Worm (Caenorhabditis elegans): ENCODE measurements around the gene wnk-1.
"Not testable (repeated sequence)": the region's sequence is repeated elsewhere in the genome, so short reads cannot be mapped to it uniquely, and the experiment has no call there.

Gene wnk-1

DNA sequence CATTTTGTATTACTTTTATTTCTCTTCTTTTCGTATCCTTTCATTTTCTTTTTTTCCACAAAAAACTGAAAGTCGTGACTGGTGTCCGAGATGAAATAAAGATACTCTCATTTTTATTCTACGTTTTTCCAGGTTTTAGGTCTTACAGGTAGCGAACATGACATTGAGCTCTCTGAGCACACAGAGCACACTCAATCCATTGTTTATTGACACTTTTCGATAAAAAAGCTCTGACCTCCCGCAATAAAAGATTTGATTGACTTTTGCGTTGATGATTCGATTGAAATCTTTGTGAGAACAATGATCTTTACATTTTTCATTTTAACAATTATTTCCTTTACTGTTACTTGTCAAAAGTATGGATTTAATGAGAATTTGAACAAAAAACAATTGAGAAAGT, 12.2 kb downstream of the wnk-1 start, which contains the start of gene C46C2.6:
Gene C46C2.6, plus strand, starts transcription at position 301 of the 400 bp plus-strand sequence.
- no peak for TF ChIP-seq unc-62 (GFP tag; optimal IDR thresholded peaks at IDR 0.05)

DNA sequence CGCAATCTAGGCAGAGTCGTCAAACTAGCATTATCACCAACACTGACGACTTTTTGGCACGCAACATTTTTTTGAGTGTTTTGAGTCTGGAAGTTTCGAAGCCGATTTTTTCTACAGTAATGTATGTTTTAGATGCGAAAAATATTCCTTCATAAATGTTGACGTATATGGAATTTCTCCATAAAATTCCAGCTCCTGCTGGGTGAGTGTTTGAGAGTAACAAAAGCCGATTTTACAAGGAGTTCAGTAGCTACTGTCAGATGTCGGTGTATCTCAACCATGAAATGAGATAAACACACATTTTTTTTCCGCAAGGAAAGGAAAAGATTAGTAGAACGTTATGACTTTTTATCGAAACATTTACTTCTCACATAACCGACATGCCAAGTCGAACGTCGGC, 14.9 kb downstream of the wnk-1 start:
- TF ChIP-seq unc-62 (GFP tag; optimal IDR thresholded peaks at IDR 0.05) = no peak

DNA sequence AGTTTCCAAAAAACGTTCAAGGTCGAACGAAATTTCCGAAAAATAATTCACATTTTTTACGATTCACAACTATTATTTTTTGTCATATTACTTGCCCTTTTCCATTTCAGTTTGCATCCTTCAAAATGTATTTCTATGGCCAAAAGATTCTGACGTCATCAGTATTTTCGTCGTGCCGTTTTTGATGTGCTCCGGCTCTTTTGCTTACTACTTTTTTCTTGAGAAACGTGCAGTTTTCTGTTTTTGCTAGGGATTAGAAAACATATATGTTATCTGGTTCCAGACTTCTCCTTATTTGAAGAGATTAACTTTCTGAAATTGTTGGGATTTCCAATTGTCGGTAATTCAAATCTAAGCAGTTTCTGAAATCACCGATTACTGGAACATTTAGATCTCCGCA, 15.9 kb downstream of the wnk-1 start:
- no peak for TF ChIP-seq unc-62 (GFP tag; optimal IDR thresholded peaks at IDR 0.05)

DNA sequence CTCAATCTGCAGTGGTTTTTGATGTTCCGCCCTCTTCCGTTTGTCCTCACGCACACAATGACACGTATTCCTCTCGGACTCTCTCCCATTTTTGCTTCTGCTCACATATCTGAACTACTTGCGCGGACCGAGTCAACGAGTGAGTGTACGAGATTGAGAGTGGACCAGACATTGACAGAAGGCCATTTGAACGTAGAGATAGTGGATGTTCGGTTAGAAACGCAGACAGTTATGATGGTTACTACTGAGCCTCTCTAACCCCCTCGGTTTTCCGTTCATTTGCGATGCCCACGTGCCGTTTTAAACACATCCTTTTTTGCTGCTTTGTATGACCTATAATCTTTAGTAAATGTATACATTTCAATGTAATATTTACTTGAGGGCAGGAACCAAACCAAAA, 16.5 kb downstream of the wnk-1 start:
- no peak for TF ChIP-seq unc-62 (GFP tag; optimal IDR thresholded peaks at IDR 0.05)

DNA sequence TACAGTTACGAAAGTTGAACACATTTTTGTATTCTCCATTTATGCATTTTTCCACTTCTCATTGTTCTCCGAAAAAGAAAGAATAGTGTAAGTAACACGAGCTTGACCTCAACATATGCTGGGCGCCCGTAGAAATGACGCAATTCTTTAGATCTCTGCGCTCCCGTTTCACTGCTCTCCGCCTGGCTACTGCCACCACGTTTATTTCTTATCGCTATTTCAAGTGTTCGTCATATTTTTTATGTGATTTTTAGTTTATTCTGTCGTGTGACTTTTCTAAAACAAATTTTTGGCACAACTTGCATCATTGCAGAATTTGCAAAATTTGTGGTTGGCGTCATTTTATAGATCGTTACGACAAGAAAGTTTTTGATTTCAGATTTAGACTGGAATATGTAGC, 17.1 kb downstream of the wnk-1 start:
- TF ChIP-seq unc-62 (GFP tag; optimal IDR thresholded peaks at IDR 0.05) = no peak

DNA sequence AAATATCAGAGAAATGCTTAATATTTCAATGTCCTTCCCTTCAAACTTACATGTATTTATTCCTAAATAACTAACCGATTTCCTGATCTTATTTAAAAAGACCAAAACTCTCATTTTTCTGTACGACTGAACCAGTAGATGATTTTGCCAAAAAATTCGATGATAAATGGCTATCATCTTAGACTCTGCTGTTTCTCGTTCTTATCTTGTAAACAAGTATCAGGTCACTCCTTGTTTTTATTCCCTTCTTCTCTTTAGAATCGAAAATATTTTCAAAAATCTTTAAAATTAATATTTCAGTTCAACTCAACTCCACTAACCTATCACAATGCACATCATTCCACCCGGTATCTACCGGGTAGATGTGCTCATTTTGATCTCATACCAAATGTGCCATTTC, 17.5 kb downstream of the wnk-1 start, which contains the start of gene C46C2.2:
Gene C46C2.2, plus strand, starts transcription at position 301 of the 400 bp plus-strand sequence.
- TF ChIP-seq unc-62 (GFP tag; optimal IDR thresholded peaks at IDR 0.05) = no peak

DNA sequence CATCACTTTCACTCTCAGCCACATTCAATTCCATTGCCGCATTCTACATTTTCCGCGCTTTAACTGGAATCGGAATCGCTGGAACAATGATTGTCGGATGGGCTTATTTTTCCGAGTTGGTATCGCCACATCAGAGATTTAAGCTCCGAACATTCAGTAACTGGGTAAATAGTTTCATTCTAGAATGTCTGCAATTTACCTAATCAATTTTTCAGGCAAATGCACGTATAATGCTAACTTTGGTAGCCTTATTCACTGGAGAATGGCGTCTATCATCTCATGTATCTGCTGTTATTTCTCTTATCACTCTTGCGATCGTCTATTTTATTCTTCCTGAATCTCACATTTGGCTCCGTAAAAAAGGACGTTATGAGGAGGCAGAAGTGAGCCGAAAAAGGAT, 18.5 kb downstream of the wnk-1 start:
- no peak for TF ChIP-seq unc-62 (GFP tag; optimal IDR thresholded peaks at IDR 0.05)

DNA sequence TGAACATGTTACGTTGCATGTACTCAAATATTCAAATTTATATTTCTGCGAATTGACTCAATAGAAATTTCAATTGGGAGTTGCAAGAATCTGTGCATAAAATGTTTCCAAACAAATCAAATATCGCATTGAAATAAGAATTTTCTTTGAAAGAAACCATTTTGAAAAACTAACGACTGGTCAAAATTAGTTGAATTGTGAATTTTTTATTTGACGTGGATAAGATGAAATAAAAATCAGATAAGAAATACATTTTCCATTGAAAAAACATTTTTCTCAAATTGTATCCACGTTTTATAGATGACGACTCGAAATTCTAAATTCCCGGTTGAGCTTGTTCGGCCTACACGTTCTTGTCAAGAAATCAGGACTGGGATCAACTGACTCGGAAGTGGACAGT, 24.9 kb downstream of the wnk-1 start, which contains the start of gene C46C2.3:
Gene C46C2.3, plus strand, starts transcription at position 301 of the 400 bp plus-strand sequence.
- TF ChIP-seq unc-62 (GFP tag; optimal IDR thresholded peaks at IDR 0.05) = no peak

DNA sequence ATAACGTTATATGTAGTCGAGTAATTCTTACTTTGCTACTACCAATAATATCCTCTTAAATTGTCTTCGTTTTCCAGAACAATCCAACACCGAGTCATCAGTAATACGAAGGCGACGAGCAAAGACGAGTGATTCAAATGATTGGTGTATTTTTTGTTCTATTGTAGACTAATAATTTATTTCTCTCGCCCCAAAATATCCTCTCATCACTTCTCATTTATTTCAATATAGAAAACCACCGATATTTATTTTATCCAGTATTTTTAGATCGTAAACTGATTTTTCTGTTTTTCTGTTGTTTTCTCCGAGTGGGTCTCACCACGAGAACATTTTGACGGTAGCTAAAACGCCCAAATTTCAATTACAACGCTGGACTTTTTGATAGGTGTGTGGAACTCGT, 27.7 kb downstream of the wnk-1 start:
- TF ChIP-seq unc-62 (GFP tag; optimal IDR thresholded peaks at IDR 0.05) = no peak

DNA sequence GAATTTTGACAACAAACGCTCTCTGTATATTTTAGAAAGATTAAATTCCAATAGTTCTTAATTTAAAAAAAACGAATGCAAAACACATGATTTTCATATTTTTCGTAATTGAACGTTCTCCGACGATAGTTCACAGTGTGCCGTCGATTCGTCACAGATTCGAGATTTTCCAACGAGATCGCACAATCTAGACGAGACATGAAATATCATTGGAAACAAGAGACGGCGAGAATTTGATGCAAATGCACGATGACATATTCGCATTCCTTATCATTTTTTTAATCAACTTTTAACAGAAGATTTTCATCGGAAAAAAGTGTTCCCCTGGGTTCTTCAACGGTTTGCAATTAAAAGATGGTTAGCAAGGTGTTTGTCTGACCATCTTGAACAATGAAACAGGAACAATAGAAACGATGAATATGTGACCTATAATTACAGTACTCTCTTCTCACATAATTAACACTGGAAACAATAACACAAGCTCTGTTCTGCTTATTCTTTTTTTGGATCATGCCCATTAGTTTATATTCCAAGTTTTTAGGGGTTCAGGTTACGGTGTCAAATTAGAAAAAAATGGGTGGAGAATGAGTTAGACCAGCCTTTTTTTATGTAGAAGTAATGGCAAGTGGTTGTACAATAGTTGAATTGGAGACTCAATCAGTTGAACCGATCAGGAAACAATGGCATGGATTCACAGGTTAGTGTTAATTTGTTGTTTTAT, 32.7 kb downstream of the wnk-1 start, which contains the start of gene Y11D7A.3:
Gene Y11D7A.3, plus strand, starts transcription at position 671 of the 721 bp plus-strand sequence.
- TF ChIP-seq unc-62 (GFP tag; optimal IDR thresholded peaks at IDR 0.05) = no peak

DNA sequence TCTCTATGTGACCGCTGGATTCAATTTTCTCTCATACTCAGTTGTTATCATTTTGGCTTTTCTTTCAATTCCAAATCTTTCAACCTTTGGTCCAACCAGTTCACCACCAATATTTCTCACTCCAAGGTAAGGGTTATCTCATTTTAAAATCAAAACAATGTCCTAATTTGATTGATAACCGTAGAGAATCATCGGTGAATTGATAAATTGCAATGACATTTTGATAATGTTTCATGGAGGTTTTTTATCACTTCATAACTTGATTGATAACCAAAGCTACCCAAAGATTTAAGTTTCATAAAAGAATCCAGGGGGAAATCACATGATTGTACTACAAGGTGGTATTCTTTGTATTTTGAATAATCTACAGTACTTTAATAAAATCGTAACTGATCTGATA, 39.2 kb downstream of the wnk-1 start:
- TF ChIP-seq unc-62 (GFP tag; optimal IDR thresholded peaks at IDR 0.05) = no peak

DNA sequence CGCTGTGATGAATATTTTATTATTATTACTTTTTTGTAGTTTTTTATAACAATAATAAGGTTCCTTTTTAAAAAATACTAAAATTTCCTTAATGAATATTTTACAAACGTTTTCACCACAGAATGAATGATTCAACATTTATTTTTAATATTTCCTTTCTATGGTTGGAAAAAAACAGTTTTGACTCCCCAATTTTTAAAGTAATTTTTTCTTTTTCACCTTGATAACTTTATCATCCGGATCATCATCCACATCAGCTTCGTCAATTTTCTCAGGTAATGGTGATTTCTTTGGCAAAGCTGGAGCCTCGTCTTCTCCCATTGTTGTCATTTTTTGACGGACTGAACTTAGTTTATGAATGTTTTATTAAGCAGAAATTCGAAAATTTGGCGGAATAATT, 43.8 kb downstream of the wnk-1 start, which contains the start of gene rab-28:
Gene rab-28, minus strand, starts transcription at position 343 of the 400 bp plus-strand sequence.
- TF ChIP-seq unc-62 (GFP tag; optimal IDR thresholded peaks at IDR 0.05) = no peak

DNA sequence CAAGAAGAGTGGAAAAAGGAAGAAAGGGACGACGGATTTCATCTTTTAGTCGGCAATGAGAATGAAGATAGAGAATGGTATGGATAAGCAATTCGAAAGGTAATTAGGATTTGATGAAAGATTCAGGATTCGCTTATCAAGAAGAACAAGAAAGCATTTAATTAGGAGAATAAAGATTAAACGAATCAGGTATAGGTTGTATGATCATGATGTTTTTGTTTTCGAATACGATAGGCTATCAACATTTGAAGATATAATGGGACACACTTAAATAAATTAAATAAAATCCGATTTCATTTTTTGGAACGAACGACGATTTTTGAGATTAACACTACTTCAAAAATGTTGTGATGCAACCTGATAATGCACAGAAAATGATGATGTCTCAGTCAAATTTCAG, 45.5 kb downstream of the wnk-1 start, which contains the start of gene Y11D7A.5:
Gene Y11D7A.5, minus strand, starts transcription at position 101 of the 400 bp plus-strand sequence.
- TF ChIP-seq unc-62 (GFP tag; optimal IDR thresholded peaks at IDR 0.05) = no peak

DNA sequence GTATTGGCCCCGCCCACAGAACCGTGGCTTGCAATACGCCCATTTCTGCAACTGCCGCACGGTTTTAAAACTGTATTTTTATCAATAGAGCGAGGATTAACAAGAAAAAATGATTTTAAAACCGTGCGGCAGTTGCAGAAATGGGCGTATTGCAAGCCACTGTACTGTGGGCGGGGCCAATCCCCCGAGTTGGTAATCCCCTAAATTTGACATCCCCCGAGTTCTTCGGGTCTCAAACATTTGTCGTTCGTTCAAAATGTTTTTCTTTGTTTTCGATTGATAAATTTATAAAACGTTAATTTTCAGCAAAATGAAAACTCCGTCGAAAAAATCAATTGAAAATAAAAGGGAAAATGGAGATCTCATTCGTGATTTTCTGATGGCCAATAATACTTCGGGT, 49.3 kb downstream of the wnk-1 start, which contains the start of gene Y11D7A.7:
Gene Y11D7A.7, plus strand, starts transcription at position 301 of the 400 bp plus-strand sequence.
- TF ChIP-seq unc-62 (GFP tag; optimal IDR thresholded peaks at IDR 0.05) = not testable (repeated sequence)

DNA sequence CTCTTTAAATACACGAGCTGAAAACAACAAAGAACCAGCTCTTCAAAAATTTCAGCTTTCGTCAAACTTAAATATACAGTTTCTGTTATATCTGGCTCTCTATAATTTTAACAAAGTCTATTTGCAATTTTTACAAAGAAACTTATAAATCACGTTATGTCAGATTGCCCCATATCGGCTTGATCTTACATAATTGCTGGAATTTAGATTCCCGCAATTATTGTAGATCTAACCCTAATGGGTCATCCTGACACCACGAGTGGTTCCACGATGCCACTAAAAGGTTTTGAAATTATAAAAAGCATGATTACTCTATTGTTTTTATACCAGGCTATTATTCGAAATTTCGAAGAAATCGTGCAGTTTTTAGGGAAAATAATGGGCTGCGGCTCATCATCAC, 51.2 kb downstream of the wnk-1 start, which contains the start of gene Y11D7A.8:
Gene Y11D7A.8, plus strand, starts transcription at position 301 of the 400 bp plus-strand sequence.
- TF ChIP-seq unc-62 (GFP tag; optimal IDR thresholded peaks at IDR 0.05) = no peak

DNA sequence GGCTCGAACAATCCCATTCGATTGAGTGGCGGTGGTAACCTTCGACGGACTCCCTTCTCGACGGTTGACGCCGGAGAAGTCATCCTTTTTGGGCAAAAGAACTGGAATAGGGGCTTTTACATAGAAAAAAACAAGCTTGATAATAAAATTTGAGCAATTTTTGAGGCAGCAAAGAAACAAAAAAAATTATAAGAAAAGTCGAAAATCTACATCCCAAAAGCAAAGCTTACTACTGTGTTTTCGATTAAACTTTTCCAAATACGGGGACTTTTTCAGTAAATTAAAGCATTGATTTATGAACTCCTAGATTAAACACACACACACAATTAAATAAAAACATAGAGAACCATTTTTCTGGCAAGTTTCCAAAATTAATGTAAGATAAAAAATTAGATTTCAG, 56.1 kb downstream of the wnk-1 start, which contains the start of gene Y11D7A.9:
Gene Y11D7A.9, minus strand, starts transcription at position 101 of the 400 bp plus-strand sequence.
- no peak for TF ChIP-seq unc-62 (GFP tag; optimal IDR thresholded peaks at IDR 0.05)

DNA sequence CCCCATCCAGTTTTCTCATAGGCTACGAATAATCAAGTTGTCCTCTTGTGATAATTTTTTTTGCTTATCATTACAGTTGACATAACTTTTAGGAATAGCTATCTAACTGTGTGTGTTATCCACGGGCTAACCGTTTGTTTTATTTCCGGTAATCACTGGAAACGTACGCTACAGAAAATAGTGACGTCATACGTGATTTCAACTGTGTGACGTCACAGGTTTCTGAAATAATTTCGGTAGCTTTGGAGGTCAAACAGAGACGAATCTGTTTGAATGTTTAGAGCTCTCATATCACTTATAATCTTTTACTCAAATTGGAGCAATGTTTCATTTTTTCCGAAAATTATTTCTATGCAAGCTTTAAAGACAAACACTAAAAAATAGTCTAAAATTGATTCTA, 57.0 kb downstream of the wnk-1 start:
- TF ChIP-seq unc-62 (GFP tag; optimal IDR thresholded peaks at IDR 0.05) = no peak
